Worm (Caenorhabditis elegans): ENCODE data around the gene hcp-3.

The hcp-3 gene

ce11 chrIII:9580039-9580891, 36.0 kb downstream of the hcp-3 start, which contains the start of gene ced-7:
TSS of gene ced-7 (minus strand) at chrIII:9580089.
- peak; percentile 84 for TF ChIP-seq hlh-30 (tag; optimal IDR thresholded peaks at IDR 0.05; ENCODE audit: insufficient read depth)
- no peak for TF ChIP-seq ttx-3 (tag; optimal IDR thresholded peaks at IDR 0.05)

ce11 chrIII:9570869-9571268, 45.4 kb downstream of the hcp-3 start:
- TF ChIP-seq madf-2 (tag; optimal IDR thresholded peaks at IDR 0.05), result no peak
- no peak for TF ChIP-seq pros-1 (tag; optimal IDR thresholded peaks at IDR 0.05)
- no peak for TF ChIP-seq tbx-2 (tag; optimal IDR thresholded peaks at IDR 0.05)
- TF ChIP-seq F13H6.1 (tag; optimal IDR thresholded peaks at IDR 0.05), result no peak
- peak; percentile 99 for TF ChIP-seq nfya-1 (tag; optimal IDR thresholded peaks at IDR 0.05)

ce11 chrIII:9568451-9568850, 47.8 kb downstream of the hcp-3 start, which contains the start of gene C48B4.13:
TSS of gene C48B4.13 (plus strand) at chrIII:9568751.
- no peak for TF ChIP-seq ceh-22 (tag; optimal IDR thresholded peaks at IDR 0.05)
- TF ChIP-seq K09A11.1 (tag; optimal IDR thresholded peaks at IDR 0.05; ENCODE audit: insufficient read depth), result no peak
- TF ChIP-seq ceh-30 (tag; optimal IDR thresholded peaks at IDR 0.05), result no peak
- TF ChIP-seq fkh-10 (GFP tag; optimal IDR thresholded peaks at IDR 0.05), result no peak
- no peak for TF ChIP-seq pha-4 (tag; optimal IDR thresholded peaks at IDR 0.05)
- TF ChIP-seq madf-2 (tag; optimal IDR thresholded peaks at IDR 0.05), result no peak
- no peak for TF ChIP-seq C38D4.7 (GFP tag; optimal IDR thresholded peaks at IDR 0.05)

- TF ChIP-seq nfya-1 (tag; optimal IDR thresholded peaks at IDR 0.05) (no peak), hlh-30 (tag; optimal IDR thresholded peaks at IDR 0.05; ENCODE audit: insufficient read depth) (no peak), ceh-9 (tag; optimal IDR thresholded peaks at IDR 0.05) (no peak), ets-4 (tag; optimal IDR thresholded peaks at IDR 0.05) (no peak), ceh-31 (tag; optimal IDR thresholded peaks at IDR 0.05) (no peak), lin-11 (tag; optimal IDR thresholded peaks at IDR 0.05) (no peak), Y22D7AL.16 (tag; optimal IDR thresholded peaks at IDR 0.05) (no peak), npax-4 (tag; optimal IDR thresholded peaks at IDR 0.05) (no peak), ztf-16 (tag; optimal IDR thresholded peaks at IDR 0.05) (no peak), zip-5 (tag; optimal IDR thresholded peaks at IDR 0.05) (no peak), tbx-7 (tag; optimal IDR thresholded peaks at IDR 0.05) (no peak), dve-1 (tag; optimal IDR thresholded peaks at IDR 0.05) (no peak), pha-4 (tag; optimal IDR thresholded peaks at IDR 0.05) (no peak), nhr-232 (tag; optimal IDR thresholded peaks at IDR 0.05) (no peak), ahr-1 (tag; optimal IDR thresholded peaks at IDR 0.05) (no peak)
Measured at ce11 chrIII:9565973-9566372, 50.3 kb downstream of the hcp-3 start, which contains the start of gene C48B4.11. TSS of gene C48B4.11 (minus strand) at chrIII:9566115.
